Worm (Caenorhabditis elegans) whole organism, L4 larva: ENCODE data around the gene ech-3.
A peak's percentile ranks its signal among the peaks of the same experiment; 100 is the strongest.

Source experiments
- D1046.2 ChIP-seq: fragments of 200-800 bp; sonication (Bioruptor generic); IDR thresholded peaks from 2 replicates; pipeline ENCODE4 v1.3.6; 2022; ENCODE audit warnings: missing genetic modification characterization, missing compliant biosample characterization
- F49E8.2 ChIP-seq: sonication (generic microtip); optimal IDR thresholded peaks from 2 replicates; lab custom pipeline; 2016; ENCODE audit warnings: missing compliant biosample characterization, mild to moderate bottlenecking, missing genetic modification characterization, borderline replicate concordance
- ZK546.5 ChIP-seq, 2 experiments: sonication (generic microtip); optimal IDR thresholded peaks; 2 replicates each; lab custom pipeline; 2017; ENCODE audit warnings: missing biosample characterization in 2 of 2, missing genetic modification characterization in 2 of 2
- ama-1 ChIP-seq: fragments of 150-350 bp; optimal IDR thresholded peaks from 2 replicates; lab custom pipeline; 2014; ENCODE audit warnings: inconsistent platforms, mixed read lengths
- daf-8 ChIP-seq: fragments of 200-800 bp; sonication (Bioruptor generic); IDR thresholded peaks from 2 replicates; pipeline ENCODE4 v1.3.6; 2022; ENCODE audit warnings: missing genetic modification characterization, missing compliant biosample characterization
- nhr-11 ChIP-seq: fragments of 150-350 bp; optimal IDR thresholded peaks from 2 replicates; lab custom pipeline; 2014; ENCODE audit warnings: missing biosample characterization, missing genetic modification characterization
- nhr-25 ChIP-seq: sonication (generic microtip); optimal IDR thresholded peaks from 2 replicates; lab custom pipeline; 2017; ENCODE audit warnings: missing genetic modification characterization, mild to moderate bottlenecking, missing compliant biosample characterization, antibody characterized with exemption, moderate library complexity, borderline replicate concordance; ENCODE audit not compliant: insufficient read depth
- nhr-28 ChIP-seq: fragments of 150-350 bp; optimal IDR thresholded peaks from 2 replicates; lab custom pipeline; 2014; ENCODE audit warnings: missing biosample characterization, missing genetic modification characterization
- sdz-12 ChIP-seq: fragments of 200-800 bp; sonication (Bioruptor generic); optimal IDR thresholded peaks from 2 replicates; lab custom pipeline; 2018; ENCODE audit warnings: mild to moderate bottlenecking, missing genetic modification characterization, missing compliant biosample characterization
- unc-39 ChIP-seq: sonication (generic microtip); optimal IDR thresholded peaks from 2 replicates; lab custom pipeline; 2017; ENCODE audit warnings: missing biosample characterization, missing genetic modification characterization
- zfp-2 ChIP-seq: sonication (generic microtip); optimal IDR thresholded peaks from 2 replicates; lab custom pipeline; 2016; ENCODE audit warnings: mild to moderate bottlenecking, missing genetic modification characterization, missing compliant biosample characterization
- ztf-11 ChIP-seq: fragments of 150-350 bp; optimal IDR thresholded peaks from 2 replicates; lab custom pipeline; 2014; ENCODE audit warnings: missing biosample characterization, missing genetic modification characterization
- ztf-7 ChIP-seq: fragments of 150-350 bp; optimal IDR thresholded peaks from 2 replicates; lab custom pipeline; 2014; ENCODE audit warnings: missing biosample characterization, missing genetic modification characterization

- TF ChIP-seq ztf-7 (tag; lab: Kevin White, UChicago) (no peak), zfp-2 (tag; lab: Kevin White, UChicago) (no peak), ZK546.5 (tag; optimal IDR thresholded peaks at IDR 0.05; lab: Kevin White, UChicago) (no peak), sdz-12 (no peak), daf-8 (GFP tag; lab: Robert Waterston, UW) (no peak), ama-1 (lab: Kevin White, UChicago) (no peak), D1046.2 (GFP tag; lab: Robert Waterston, UW) (no peak), nhr-28 (tag; lab: Kevin White, UChicago) (peak; percentile 60), F49E8.2 (no peak), ztf-11 (no peak), nhr-25 (tag; lab: Kevin White, UChicago) (no peak), unc-39 (tag; lab: Kevin White, UChicago) (no peak), nhr-11 (tag; lab: Kevin White, UChicago) (no peak)
Observed at ce11 chrV:8027429-8028142, 5.6 kb downstream of the ech-3 start.
